Fruit fly (Drosophila melanogaster) Kc167 (cell line): ENCODE results near the gene ERp44.

ENCODE experiments used
- Sin3A ChIP-seq: fragments of >200 bp; optimal IDR thresholded peaks from 2 replicates; lab custom pipeline; 2018; ENCODE audit warnings: missing external identifiers
- insv ChIP-seq: fragments of >200 bp; optimal IDR thresholded peaks from 3 replicates; lab custom pipeline; 2018; ENCODE audit warnings: missing external identifiers
- psq ChIP-seq: fragments of >200 bp; optimal IDR thresholded peaks from 2 replicates; lab custom pipeline; 2017; ENCODE audit warnings: missing external identifiers

- no peak for TF ChIP-seq psq (lab: Kevin White, UChicago)
- no peak for TF ChIP-seq insv (lab: Kevin White, UChicago)
- no peak for TF ChIP-seq Sin3A (lab: Kevin White, UChicago)
These were observed 35.2 kb upstream of the ERp44 start for dm6 chrX:16332615-16333288.
